Worm (Caenorhabditis elegans): ENCODE results near the gene ttll-9.

DNA sequence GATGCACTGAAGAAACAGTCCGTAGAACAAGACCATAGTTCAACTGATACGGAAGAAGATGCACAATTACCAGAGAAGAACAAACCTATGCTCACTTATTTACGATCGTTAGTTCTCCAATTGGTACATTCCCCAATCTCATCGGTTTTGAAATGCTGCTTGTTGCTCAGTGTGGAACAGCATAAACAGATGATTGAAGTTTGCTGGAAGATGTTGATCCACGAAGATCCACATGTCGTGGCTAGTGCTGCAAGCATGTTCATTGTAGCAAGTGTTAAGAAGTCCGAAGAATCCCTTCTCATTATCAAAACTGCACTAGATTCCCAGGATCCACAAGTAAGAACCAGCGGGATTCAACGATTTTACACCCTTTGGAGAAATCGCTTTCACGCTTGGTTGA is 18.4 kb upstream of the ttll-9 start:
- no peak for TF ChIP-seq blmp-1 (tag; optimal IDR thresholded peaks at IDR 0.05; ENCODE audit: insufficient read depth)
- TF ChIP-seq nhr-12 (tag; optimal IDR thresholded peaks at IDR 0.05): no peak
